Fruit fly (Drosophila melanogaster) whole organism, adult: ENCODE measurements around the gene tal-1A.

ENCODE experiments used
- CG11617 ChIP-seq: fragments of 200-800 bp; sonication (Bioruptor generic); optimal IDR thresholded peaks from 2 replicates; lab custom pipeline; 2017; ENCODE audit warnings: mild to moderate bottlenecking, missing biosample characterization, missing genetic modification reagents, missing genetic modification characterization
- Mnt ChIP-seq: fragments of 200-800 bp; sonication (Bioruptor generic); optimal IDR thresholded peaks from 2 replicates; lab custom pipeline; 2016; ENCODE audit warnings: missing biosample characterization, mild to moderate bottlenecking, missing genetic modification characterization
- cnc ChIP-seq, 2 experiments: fragments of >200 bp; optimal IDR thresholded peaks; 2 replicates each; lab custom pipeline; 2017
- pad ChIP-seq: fragments of 200-800 bp; sonication (Bioruptor generic); optimal IDR thresholded peaks from 3 replicates; lab custom pipeline; 2017; ENCODE audit warnings: missing biosample characterization, missing genetic modification characterization, mild to moderate bottlenecking, moderate library complexity, missing genetic modification reagents

- TF ChIP-seq CG11617 (no peak), pad (no peak), Mnt (GFP tag; lab: Kevin White, UChicago) (no peak), cnc (optimal IDR thresholded peaks at IDR 0.05; lab: Kevin White, UChicago) (no peak)
Observed at dm6 chr3R:13839883-13840412, 27.0 kb downstream of the tal-1A start, which contains the start of gene CG31495.
